Fruit fly (Drosophila melanogaster) whole organism: ENCODE measurements around the gene CG16853.

Source experiments
- CG8478 ChIP-seq: fragments of >200 bp; optimal IDR thresholded peaks from 2 replicates; lab custom pipeline; 2018; ENCODE audit warnings: inconsistent platforms
- Dll ChIP-seq: fragments of >200 bp; optimal IDR thresholded peaks from 2 replicates; lab custom pipeline; 2017
- EcR ChIP-seq, 2 experiments: fragments of >200 bp; optimal IDR thresholded peaks; 2 replicates each; lab custom pipeline; 2017; ENCODE audit warnings: missing biosample characterization in 2 of 2, missing genetic modification characterization in 2 of 2, missing genetic modification reagents in 2 of 2
- pan ChIP-seq: fragments of >200 bp; optimal IDR thresholded peaks from 2 replicates; lab custom pipeline; 2017
- psq ChIP-seq: fragments of >200 bp; optimal IDR thresholded peaks from 2 replicates; lab custom pipeline; 2017
- usp ChIP-seq: fragments of >200 bp; optimal IDR thresholded peaks from 2 replicates; lab custom pipeline; 2017; ENCODE audit warnings: missing biosample characterization, missing genetic modification characterization, mixed read lengths

- no peak for TF ChIP-seq psq (lab: Kevin White, UChicago)
- no peak for TF ChIP-seq usp (GFP tag; lab: Kevin White, UChicago)
- TF ChIP-seq Dll, result no peak
- TF ChIP-seq CG8478, result no peak
- no peak for TF ChIP-seq EcR (GFP tag; optimal IDR thresholded peaks at IDR 0.05; lab: Kevin White, UChicago)
- no peak for TF ChIP-seq pan (lab: Kevin White, UChicago)
These were observed 408 bp downstream of the CG16853 start, which contains the start of gene CG9263 for dm6 chr2L:13542476-13542875.
